Worm (Caenorhabditis elegans) whole organism, young adult: ENCODE results near the gene sec-5.

Experiments used
- B0336.3 ChIP-seq: fragments of 200-800 bp; sonication (Bioruptor generic); IDR thresholded peaks from 2 replicates; pipeline ENCODE4 v1.3.6; 2022; ENCODE audit warnings: missing genetic modification characterization, missing compliant biosample characterization
- C17E4.6 ChIP-seq: fragments of 200-800 bp; sonication (Bioruptor generic); IDR thresholded peaks from 2 replicates; pipeline ENCODE4 v1.3.6; 2022; ENCODE audit warnings: missing genetic modification reagents, missing genetic modification characterization, missing compliant biosample characterization
- F10E7.11 ChIP-seq: sonication (generic microtip); optimal IDR thresholded peaks from 2 replicates; lab custom pipeline; 2017; ENCODE audit warnings: mild to moderate bottlenecking, missing genetic modification characterization, moderate library complexity, missing compliant biosample characterization
- F22D6.2 ChIP-seq: sonication (generic microtip); optimal IDR thresholded peaks from 2 replicates; lab custom pipeline; 2016; ENCODE audit warnings: mild to moderate bottlenecking, missing genetic modification characterization, missing compliant biosample characterization
- F33H1.4 ChIP-seq: fragments of 200-800 bp; sonication (Bioruptor generic); IDR thresholded peaks from 2 replicates; pipeline ENCODE4 v1.3.6; 2022; ENCODE audit warnings: missing genetic modification reagents, missing genetic modification characterization, missing compliant biosample characterization
- F37B4.10 ChIP-seq: fragments of 200-800 bp; sonication (Bioruptor generic); IDR thresholded peaks from 2 replicates; pipeline ENCODE4 v1.3.6; 2022; ENCODE audit warnings: missing genetic modification characterization, missing compliant biosample characterization
- F39B2.1 ChIP-seq: fragments of 200-800 bp; sonication (Bioruptor generic); IDR thresholded peaks from 2 replicates; pipeline ENCODE4 v1.3.6; 2022; ENCODE audit warnings: missing genetic modification reagents, missing genetic modification characterization, missing compliant biosample characterization
- F57A8.1 ChIP-seq: fragments of 200-800 bp; sonication (Bioruptor generic); optimal IDR thresholded peaks from 2 replicates; lab custom pipeline; 2018; ENCODE audit warnings: mild to moderate bottlenecking, missing genetic modification characterization, moderate library complexity, missing compliant biosample characterization
- K11D2.4 ChIP-seq: fragments of 200-800 bp; sonication (Bioruptor generic); IDR thresholded peaks from 2 replicates; pipeline ENCODE4 v1.3.6; 2022; ENCODE audit warnings: missing genetic modification reagents, missing genetic modification characterization, missing compliant biosample characterization
- K12H6.12 ChIP-seq: fragments of 200-800 bp; sonication (Bioruptor generic); optimal IDR thresholded peaks from 2 replicates; lab custom pipeline; 2018; ENCODE audit warnings: mild to moderate bottlenecking, missing genetic modification characterization, missing compliant biosample characterization
- Y53G8AR.9 ChIP-seq: fragments of 200-800 bp; sonication (Bioruptor generic); conservative IDR thresholded peaks from 2 replicates; pipeline ENCODE4 v1.3.6; 2022; ENCODE audit warnings: missing genetic modification reagents, missing genetic modification characterization, missing compliant biosample characterization
- Y56A3A.18 ChIP-seq: fragments of 200-800 bp; sonication (Bioruptor generic); IDR thresholded peaks from 2 replicates; pipeline ENCODE4 v1.3.6; 2022; ENCODE audit warnings: missing genetic modification reagents, missing genetic modification characterization, missing compliant biosample characterization
- Y95B8A.8 ChIP-seq: fragments of 200-800 bp; sonication (Bioruptor generic); IDR thresholded peaks from 2 replicates; pipeline ENCODE4 v1.3.6; 2022; ENCODE audit warnings: missing genetic modification reagents, missing genetic modification characterization, missing compliant biosample characterization
- ZK185.1 ChIP-seq: sonication (generic microtip); optimal IDR thresholded peaks from 2 replicates; lab custom pipeline; 2016; ENCODE audit warnings: mild to moderate bottlenecking, missing genetic modification characterization, missing compliant biosample characterization; ENCODE audit not compliant: poor library complexity, severe bottlenecking
- aptf-3 ChIP-seq: fragments of 200-800 bp; sonication (Bioruptor generic); IDR thresholded peaks from 2 replicates; pipeline ENCODE4 v1.3.6; 2022; ENCODE audit warnings: missing genetic modification characterization, missing compliant biosample characterization
- attf-3 ChIP-seq: fragments of 200-800 bp; sonication (Bioruptor generic); conservative IDR thresholded peaks from 2 replicates; pipeline ENCODE4 v1.3.6; 2022; ENCODE audit warnings: missing genetic modification reagents, missing genetic modification characterization, missing compliant biosample characterization
- bed-1 ChIP-seq: fragments of 200-800 bp; sonication (Bioruptor generic); IDR thresholded peaks from 2 replicates; pipeline ENCODE4 v1.3.6; 2022; ENCODE audit warnings: missing genetic modification reagents, missing genetic modification characterization, missing compliant biosample characterization
- cebp-1 ChIP-seq, 2 experiments: fragments of 200-800 bp in 1 of 2; sonication (Bioruptor generic) in 1 of 2; sonication (generic microtip) in 1 of 2; IDR thresholded peaks in 1 of 2; optimal IDR thresholded peaks in 1 of 2; 2 replicates each; pipeline versions ENCODE4 v1.3.6 to Lab custom; 2017 to 2022; ENCODE audit warnings: missing compliant biosample characterization in 2 of 2, missing genetic modification characterization in 2 of 2, mild to moderate bottlenecking in 1 of 2, missing genetic modification reagents in 1 of 2, moderate library complexity in 1 of 2
- ceh-27 ChIP-seq: fragments of 200-800 bp; sonication (Bioruptor generic); optimal IDR thresholded peaks from 2 replicates; lab custom pipeline; 2018; ENCODE audit warnings: mild to moderate bottlenecking, missing genetic modification characterization, moderate library complexity, missing compliant biosample characterization
- ceh-40 ChIP-seq: fragments of 200-800 bp; sonication (Bioruptor generic); IDR thresholded peaks from 2 replicates; pipeline ENCODE4 v1.3.6; 2022; ENCODE audit warnings: missing genetic modification characterization, missing compliant biosample characterization
- ceh-79 ChIP-seq: sonication (generic microtip); optimal IDR thresholded peaks from 2 replicates; lab custom pipeline; 2017; ENCODE audit warnings: mild to moderate bottlenecking, missing genetic modification characterization, missing compliant biosample characterization
- chd-7 ChIP-seq: sonication (generic microtip); optimal IDR thresholded peaks from 2 replicates; lab custom pipeline; 2016; ENCODE audit warnings: mild to moderate bottlenecking, missing genetic modification characterization, moderate library complexity, missing compliant biosample characterization
- die-1 ChIP-seq: sonication (generic microtip); optimal IDR thresholded peaks from 2 replicates; lab custom pipeline; 2016; ENCODE audit warnings: missing genotype, mild to moderate bottlenecking, missing genetic modification characterization, missing compliant biosample characterization
- dox-1 ChIP-seq: fragments of 200-800 bp; sonication (Bioruptor generic); IDR thresholded peaks from 2 replicates; pipeline ENCODE4 v1.3.6; 2022; ENCODE audit warnings: missing genetic modification reagents, missing genetic modification characterization, missing compliant biosample characterization
- dpff-1 ChIP-seq: sonication (generic microtip); optimal IDR thresholded peaks from 2 replicates; lab custom pipeline; 2017; ENCODE audit warnings: mild to moderate bottlenecking, missing genetic modification characterization, missing compliant biosample characterization
- dpl-1 ChIP-seq: fragments of 150-350 bp; optimal IDR thresholded peaks from 2 replicates; lab custom pipeline; 2014; ENCODE audit warnings: missing biosample characterization, missing genetic modification reagents, missing genetic modification characterization
- fkh-3 ChIP-seq: sonication (generic microtip); optimal IDR thresholded peaks from 2 replicates; lab custom pipeline; 2016; ENCODE audit warnings: mild to moderate bottlenecking, missing genetic modification characterization, missing compliant biosample characterization
- hrde-1 ChIP-seq: sonication (generic microtip); optimal IDR thresholded peaks from 2 replicates; lab custom pipeline; 2016; ENCODE audit warnings: missing genetic modification characterization, mild to moderate bottlenecking, missing compliant biosample characterization, moderate library complexity, missing genotype, missing genetic modification reagents, borderline replicate concordance
- let-607 ChIP-seq, 2 experiments: fragments of 200-800 bp in 1 of 2; sonication (Bioruptor generic) in 1 of 2; sonication (generic microtip) in 1 of 2; optimal IDR thresholded peaks; 2 replicates each; lab custom pipeline; 2016 to 2018; ENCODE audit warnings: mild to moderate bottlenecking in 2 of 2, missing compliant biosample characterization in 2 of 2, missing genetic modification characterization in 2 of 2, moderate library complexity in 2 of 2, missing genotype in 1 of 2
- lin-54 ChIP-seq: fragments of 200-800 bp; sonication (Bioruptor generic); optimal IDR thresholded peaks from 2 replicates; lab custom pipeline; 2018; ENCODE audit warnings: mild to moderate bottlenecking, missing genetic modification characterization, missing compliant biosample characterization
- madf-10 ChIP-seq: sonication (generic microtip); optimal IDR thresholded peaks from 2 replicates; lab custom pipeline; 2016; ENCODE audit warnings: mild to moderate bottlenecking, missing genetic modification characterization, missing compliant biosample characterization
- mes-4 ChIP-seq: sonication (generic microtip); optimal IDR thresholded peaks from 2 replicates; lab custom pipeline; 2016; ENCODE audit warnings: missing genotype, missing genetic modification characterization, missing compliant biosample characterization
- nhr-179 ChIP-seq: sonication (generic microtip); optimal IDR thresholded peaks from 2 replicates; lab custom pipeline; 2016; ENCODE audit warnings: mild to moderate bottlenecking, missing genetic modification characterization, missing compliant biosample characterization
- nhr-27 ChIP-seq: fragments of 200-800 bp; sonication (Bioruptor generic); optimal IDR thresholded peaks from 2 replicates; lab custom pipeline; 2018; ENCODE audit warnings: mild to moderate bottlenecking, missing genetic modification characterization, moderate library complexity, missing compliant biosample characterization
- nhr-80 ChIP-seq: sonication (generic microtip); optimal IDR thresholded peaks from 2 replicates; lab custom pipeline; 2016; ENCODE audit warnings: missing genetic modification characterization, missing compliant biosample characterization
- pbrm-1 ChIP-seq: fragments of 200-800 bp; sonication (Bioruptor generic); IDR thresholded peaks from 2 replicates; pipeline ENCODE4 v1.3.6; 2022; ENCODE audit warnings: missing genetic modification reagents, missing genetic modification characterization, missing compliant biosample characterization
- repo-1 ChIP-seq: sonication (generic microtip); optimal IDR thresholded peaks from 2 replicates; lab custom pipeline; 2017; ENCODE audit warnings: mild to moderate bottlenecking, missing genetic modification characterization, missing compliant biosample characterization
- rpc-1 ChIP-seq, 2 experiments: fragments of 150-350 bp in 1 of 2; sonication (generic microtip) in 1 of 2; optimal IDR thresholded peaks; 2 replicates each; lab custom pipeline; 2014 to 2018; ENCODE audit warnings: missing biosample characterization in 1 of 2, missing genetic modification characterization in 1 of 2, missing genetic modification reagents in 1 of 2, missing genotype in 1 of 2
- sdz-38 ChIP-seq: sonication (generic microtip); optimal IDR thresholded peaks from 2 replicates; lab custom pipeline; 2016; ENCODE audit warnings: missing genotype, missing genetic modification characterization, missing compliant biosample characterization
- snpc-1.3 ChIP-seq: sonication (generic microtip); optimal IDR thresholded peaks from 2 replicates; lab custom pipeline; 2017; ENCODE audit warnings: missing genetic modification characterization, mild to moderate bottlenecking, missing compliant biosample characterization, antibody characterized with exemption, moderate library complexity, missing genotype, missing genetic modification reagents; ENCODE audit not compliant: insufficient read depth
- tbp1 ChIP-seq: fragments of 200-800 bp; sonication (Bioruptor generic); optimal IDR thresholded peaks from 2 replicates; lab custom pipeline; 2018; ENCODE audit warnings: mild to moderate bottlenecking, missing genetic modification characterization, missing compliant biosample characterization
- unc-130 ChIP-seq: sonication (generic microtip); optimal IDR thresholded peaks from 2 replicates; lab custom pipeline; 2016; ENCODE audit warnings: missing genetic modification reagents, missing genetic modification characterization, missing compliant biosample characterization
- zfh-2 ChIP-seq: fragments of 200-800 bp; sonication (Bioruptor generic); conservative IDR thresholded peaks from 2 replicates; pipeline ENCODE4 v1.3.6; 2022; ENCODE audit warnings: missing genetic modification reagents, missing genetic modification characterization, missing compliant biosample characterization
- zim-3 ChIP-seq: sonication (generic microtip); optimal IDR thresholded peaks from 2 replicates; lab custom pipeline; 2017; ENCODE audit warnings: mild to moderate bottlenecking, missing genetic modification characterization, moderate library complexity, missing compliant biosample characterization
- ztf-18 ChIP-seq: sonication (generic microtip); optimal IDR thresholded peaks from 2 replicates; lab custom pipeline; 2016; ENCODE audit warnings: missing genotype, mild to moderate bottlenecking, missing genetic modification characterization, missing compliant biosample characterization
- ztf-25 ChIP-seq: fragments of 200-800 bp; sonication (Bioruptor generic); IDR thresholded peaks from 2 replicates; pipeline ENCODE4 v1.3.6; 2022; ENCODE audit warnings: missing genetic modification reagents, missing genetic modification characterization, missing compliant biosample characterization
- ztf-26 ChIP-seq: sonication (generic microtip); optimal IDR thresholded peaks from 2 replicates; lab custom pipeline; 2017; ENCODE audit warnings: missing genetic modification characterization, missing compliant biosample characterization
- ztf-28 ChIP-seq: fragments of 200-800 bp; sonication (Bioruptor generic); IDR thresholded peaks from 2 replicates; pipeline ENCODE4 v1.3.6; 2022; ENCODE audit warnings: missing genetic modification reagents, missing genetic modification characterization, missing compliant biosample characterization

Gene sec-5

DNA sequence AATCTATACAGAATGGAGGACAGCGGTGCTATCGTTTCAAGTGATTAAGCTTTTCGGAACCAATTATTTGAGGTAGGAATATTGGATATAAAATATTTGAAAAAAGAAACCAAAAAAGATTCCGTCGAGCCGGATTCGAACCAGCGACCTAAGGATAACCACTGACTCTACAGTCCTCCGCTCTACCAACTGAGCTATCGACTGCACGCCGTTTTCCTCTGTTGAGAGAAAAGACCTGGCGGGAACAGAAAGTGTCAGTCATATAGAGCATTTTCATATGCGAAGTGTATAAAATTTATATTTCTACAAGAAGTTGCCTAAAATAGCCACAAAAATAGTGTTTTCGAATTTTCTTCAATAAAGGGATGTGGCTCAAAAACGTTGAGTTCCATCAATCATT, 34.7 kb upstream of the sec-5 start (continued):
- TF ChIP-seq nhr-80 (tag; lab: Kevin White, UChicago) (peak; percentile 28), repo-1 (tag; lab: Kevin White, UChicago) (peak; percentile 57), F39B2.1 (GFP tag; lab: Robert Waterston, UW) (no peak), tbp1 (GFP tag; lab: Kevin White, UChicago) (peak; percentile 95), F57A8.1 (no peak), bed-1 (GFP tag; lab: Robert Waterston, UW) (no peak), dox-1 (GFP tag; lab: Robert Waterston, UW) (peak; percentile 79), dpl-1 (GFP tag; lab: Kevin White, UChicago) (no peak), F37B4.10 (GFP tag; lab: Robert Waterston, UW) (no peak), B0336.3 (GFP tag; lab: Robert Waterston, UW) (peak; percentile 73; the same call in 1 of the 2 replicates), F10E7.11 (no peak), madf-10 (peak; percentile 26), F33H1.4 (GFP tag; lab: Robert Waterston, UW) (peak; percentile 77), die-1 (tag; lab: Kevin White, UChicago) (peak; percentile 69), chd-7 (tag; lab: Kevin White, UChicago) (no peak), Y56A3A.18 (GFP tag; lab: Robert Waterston, UW) (0 out of 2 replicates have a peak, but pooled peaks have one; percentile 47), sdz-38 (tag; lab: Kevin White, UChicago) (no peak), snpc-1.3 (tag; lab: Kevin White, UChicago) (peak; percentile 82), F22D6.2 (no peak), Y95B8A.8 (GFP tag; lab: Robert Waterston, UW) (no peak), zfh-2 (GFP tag; lab: Robert Waterston, UW) (no peak), K12H6.12 (tag; lab: Kevin White, UChicago) (no peak), let-607 (tag; optimal IDR thresholded peaks at IDR 0.05; lab: Kevin White, UChicago) (peak in 1 of 2 experiments; percentile 31), C17E4.6 (no peak), Y53G8AR.9 (GFP tag; lab: Robert Waterston, UW) (no peak), unc-130 (no peak), nhr-179 (tag; lab: Kevin White, UChicago) (no peak), ZK185.1 (tag; lab: Kevin White, UChicago) (peak; percentile 63), ceh-79 (tag; lab: Kevin White, UChicago) (no peak), aptf-3 (GFP tag; lab: Robert Waterston, UW) (no peak), K11D2.4 (no peak), lin-54 (GFP tag; lab: Kevin White, UChicago) (peak; percentile 75), ztf-25 (GFP tag; lab: Robert Waterston, UW) (0 out of 2 replicates have a peak, but pooled peaks have one; percentile 43), nhr-27 (tag; lab: Kevin White, UChicago) (no peak), pbrm-1 (0 out of 2 replicates have a peak, but pooled peaks have one; percentile 35), ceh-27 (GFP tag; lab: Kevin White, UChicago) (no peak), cebp-1 (GFP tag; IDR thresholded peaks at IDR 0.05; lab: Robert Waterston, UW) (no peak), cebp-1 (tag; optimal IDR thresholded peaks at IDR 0.05; lab: Kevin White, UChicago) (no peak), dpff-1 (tag; lab: Kevin White, UChicago) (no peak), ztf-28 (GFP tag; lab: Robert Waterston, UW) (0 out of 2 replicates have a peak, but pooled peaks have one; percentile 12), mes-4 (peak; percentile 24), attf-3 (GFP tag; lab: Robert Waterston, UW) (peak; percentile 62), ztf-18 (tag; lab: Kevin White, UChicago) (peak; percentile 53), ceh-40 (GFP tag; lab: Robert Waterston, UW) (no peak), zim-3 (no peak), ztf-26 (tag; lab: Kevin White, UChicago) (no peak), fkh-3 (tag; lab: Kevin White, UChicago) (no peak), rpc-1 (optimal IDR thresholded peaks at IDR 0.05; lab: Kevin White, UChicago) (peak; percentile 65), rpc-1 (tag; optimal IDR thresholded peaks at IDR 0.05; lab: Kevin White, UChicago) (peak; percentile 81), hrde-1 (tag; lab: Kevin White, UChicago) (peak; percentile 19)
